Worm (Caenorhabditis elegans) whole organism, young adult: ENCODE measurements around the gene F08G2.4.

Source experiments
- C06A6.2 ChIP-seq: fragments of 200-800 bp; sonication (Bioruptor generic); conservative IDR thresholded peaks from 2 replicates; pipeline ENCODE4 v1.3.6; 2022; ENCODE audit warnings: missing genetic modification characterization, missing compliant biosample characterization
- C17E4.6 ChIP-seq: fragments of 200-800 bp; sonication (Bioruptor generic); IDR thresholded peaks from 2 replicates; pipeline ENCODE4 v1.3.6; 2022; ENCODE audit warnings: missing genetic modification reagents, missing genetic modification characterization, missing compliant biosample characterization
- F10E7.11 ChIP-seq: sonication (generic microtip); optimal IDR thresholded peaks from 2 replicates; lab custom pipeline; 2017; ENCODE audit warnings: mild to moderate bottlenecking, missing genetic modification characterization, moderate library complexity, missing compliant biosample characterization
- F39B2.1 ChIP-seq: fragments of 200-800 bp; sonication (Bioruptor generic); IDR thresholded peaks from 2 replicates; pipeline ENCODE4 v1.3.6; 2022; ENCODE audit warnings: missing genetic modification reagents, missing genetic modification characterization, missing compliant biosample characterization
- Y53F4B.3 ChIP-seq: fragments of 200-800 bp; sonication (Bioruptor generic); IDR thresholded peaks from 2 replicates; pipeline ENCODE4 v1.3.6; 2022; ENCODE audit warnings: missing genetic modification reagents, missing genetic modification characterization, missing compliant biosample characterization
- Y56A3A.18 ChIP-seq: fragments of 200-800 bp; sonication (Bioruptor generic); IDR thresholded peaks from 2 replicates; pipeline ENCODE4 v1.3.6; 2022; ENCODE audit warnings: missing genetic modification reagents, missing genetic modification characterization, missing compliant biosample characterization
- ama-1 ChIP-seq, 3 experiments: fragments of 150-350 bp in 1 of 3; sonication (generic microtip) in 2 of 3; optimal IDR thresholded peaks; 2 replicates each; lab custom pipeline; 2014 to 2018; ENCODE audit warnings: missing biosample characterization in 2 of 3, missing genetic modification characterization in 2 of 3, missing genetic modification reagents in 2 of 3
- aptf-2 ChIP-seq: fragments of 200-800 bp; sonication (Bioruptor generic); conservative IDR thresholded peaks from 2 replicates; pipeline ENCODE4 v1.3.6; 2022; ENCODE audit warnings: missing genetic modification reagents, missing genetic modification characterization, missing compliant biosample characterization
- atf-7 ChIP-seq: sonication (generic microtip); optimal IDR thresholded peaks from 2 replicates; lab custom pipeline; 2017; ENCODE audit warnings: mild to moderate bottlenecking, missing genetic modification characterization, missing compliant biosample characterization
- athp-1 ChIP-seq: sonication (generic microtip); optimal IDR thresholded peaks from 2 replicates; lab custom pipeline; 2017; ENCODE audit warnings: mild to moderate bottlenecking, missing genetic modification characterization, missing compliant biosample characterization
- attf-5 ChIP-seq: fragments of 200-800 bp; sonication (Bioruptor generic); optimal IDR thresholded peaks from 2 replicates; lab custom pipeline; 2018; ENCODE audit warnings: mild to moderate bottlenecking, missing genetic modification characterization, missing compliant biosample characterization
- bed-1 ChIP-seq: fragments of 200-800 bp; sonication (Bioruptor generic); IDR thresholded peaks from 2 replicates; pipeline ENCODE4 v1.3.6; 2022; ENCODE audit warnings: missing genetic modification reagents, missing genetic modification characterization, missing compliant biosample characterization
- bed-2 ChIP-seq: fragments of 200-800 bp; sonication (Bioruptor generic); IDR thresholded peaks from 2 replicates; pipeline ENCODE4 v1.3.6; 2022; ENCODE audit warnings: missing genetic modification reagents, missing genetic modification characterization, missing compliant biosample characterization
- ceh-40 ChIP-seq: fragments of 200-800 bp; sonication (Bioruptor generic); IDR thresholded peaks from 2 replicates; pipeline ENCODE4 v1.3.6; 2022; ENCODE audit warnings: missing genetic modification characterization, missing compliant biosample characterization
- ceh-58 ChIP-seq: fragments of 200-800 bp; sonication (Bioruptor generic); IDR thresholded peaks from 2 replicates; pipeline ENCODE4 v1.3.6; 2022; ENCODE audit warnings: missing genetic modification characterization, missing compliant biosample characterization
- chd-7 ChIP-seq: sonication (generic microtip); optimal IDR thresholded peaks from 2 replicates; lab custom pipeline; 2016; ENCODE audit warnings: mild to moderate bottlenecking, missing genetic modification characterization, moderate library complexity, missing compliant biosample characterization
- egrh-3 ChIP-seq: fragments of 200-800 bp; sonication (Bioruptor generic); IDR thresholded peaks from 2 replicates; pipeline ENCODE4 v1.3.6; 2022; ENCODE audit warnings: missing genetic modification reagents, missing genetic modification characterization, missing compliant biosample characterization
- ets-4 ChIP-seq: fragments of 200-800 bp; sonication (Bioruptor generic); optimal IDR thresholded peaks from 2 replicates; lab custom pipeline; 2018; ENCODE audit warnings: mild to moderate bottlenecking, missing genetic modification characterization, missing compliant biosample characterization
- hrde-1 ChIP-seq: sonication (generic microtip); optimal IDR thresholded peaks from 2 replicates; lab custom pipeline; 2016; ENCODE audit warnings: missing genetic modification characterization, mild to moderate bottlenecking, missing compliant biosample characterization, moderate library complexity, missing genotype, missing genetic modification reagents, borderline replicate concordance
- lag-1 ChIP-seq: fragments of 200-800 bp; sonication (Bioruptor generic); IDR thresholded peaks from 2 replicates; pipeline ENCODE4 v1.3.6; 2022; ENCODE audit warnings: missing genetic modification reagents, missing genetic modification characterization, missing compliant biosample characterization
- lin-54 ChIP-seq: fragments of 200-800 bp; sonication (Bioruptor generic); optimal IDR thresholded peaks from 2 replicates; lab custom pipeline; 2018; ENCODE audit warnings: mild to moderate bottlenecking, missing genetic modification characterization, missing compliant biosample characterization
- lsl-1 ChIP-seq: fragments of 200-800 bp; sonication (Bioruptor generic); optimal IDR thresholded peaks from 2 replicates; lab custom pipeline; 2018; ENCODE audit warnings: mild to moderate bottlenecking, missing genetic modification characterization, moderate library complexity, missing compliant biosample characterization
- madf-3 ChIP-seq: fragments of 200-800 bp; sonication (Bioruptor generic); IDR thresholded peaks from 2 replicates; pipeline ENCODE4 v1.3.6; 2022; ENCODE audit warnings: missing genetic modification reagents, missing genetic modification characterization, missing compliant biosample characterization
- madf-8 ChIP-seq: fragments of 200-800 bp; sonication (Bioruptor generic); conservative IDR thresholded peaks from 2 replicates; pipeline ENCODE4 v1.3.6; 2022; ENCODE audit warnings: missing genetic modification reagents, missing genetic modification characterization, missing compliant biosample characterization
- mcd-1 ChIP-seq: fragments of 200-800 bp; sonication (Bioruptor generic); IDR thresholded peaks from 2 replicates; pipeline ENCODE4 v1.3.6; 2022; ENCODE audit warnings: missing genetic modification reagents, missing genetic modification characterization, missing compliant biosample characterization
- mes-4 ChIP-seq: sonication (generic microtip); optimal IDR thresholded peaks from 2 replicates; lab custom pipeline; 2016; ENCODE audit warnings: missing genotype, missing genetic modification characterization, missing compliant biosample characterization
- mxl-1 ChIP-seq: sonication (generic microtip); optimal IDR thresholded peaks from 2 replicates; lab custom pipeline; 2016; ENCODE audit warnings: missing genetic modification characterization, missing compliant biosample characterization
- nfya-1 ChIP-seq: sonication (generic microtip); optimal IDR thresholded peaks from 2 replicates; lab custom pipeline; 2017; ENCODE audit warnings: antibody characterized with exemption, missing compliant biosample characterization, missing genetic modification characterization, borderline replicate concordance; ENCODE audit not compliant: insufficient read depth
- nhr-80 ChIP-seq: sonication (generic microtip); optimal IDR thresholded peaks from 2 replicates; lab custom pipeline; 2016; ENCODE audit warnings: missing genetic modification characterization, missing compliant biosample characterization
- pbrm-1 ChIP-seq: fragments of 200-800 bp; sonication (Bioruptor generic); IDR thresholded peaks from 2 replicates; pipeline ENCODE4 v1.3.6; 2022; ENCODE audit warnings: missing genetic modification reagents, missing genetic modification characterization, missing compliant biosample characterization
- rec-8 ChIP-seq, 2 experiments: sonication (generic microtip); optimal IDR thresholded peaks; 2 replicates each; lab custom pipeline; 2016; ENCODE audit warnings: mild to moderate bottlenecking in 2 of 2, missing genetic modification characterization in 2 of 2, missing genetic modification reagents in 2 of 2, missing genotype in 2 of 2, missing biosample characterization in 1 of 2, missing compliant biosample characterization in 1 of 2, moderate library complexity in 1 of 2
- sdz-38 ChIP-seq: sonication (generic microtip); optimal IDR thresholded peaks from 2 replicates; lab custom pipeline; 2016; ENCODE audit warnings: missing genotype, missing genetic modification characterization, missing compliant biosample characterization
- snpc-1.1 ChIP-seq: sonication (generic microtip); optimal IDR thresholded peaks from 2 replicates; lab custom pipeline; 2017; ENCODE audit warnings: missing genetic modification characterization, mild to moderate bottlenecking, missing compliant biosample characterization, antibody characterized with exemption, moderate library complexity, missing genotype, missing genetic modification reagents; ENCODE audit not compliant: insufficient read depth
- snpc-1.3 ChIP-seq: sonication (generic microtip); optimal IDR thresholded peaks from 2 replicates; lab custom pipeline; 2017; ENCODE audit warnings: missing genetic modification characterization, mild to moderate bottlenecking, missing compliant biosample characterization, antibody characterized with exemption, moderate library complexity, missing genotype, missing genetic modification reagents; ENCODE audit not compliant: insufficient read depth
- snpc-3.4 ChIP-seq: sonication (generic microtip); optimal IDR thresholded peaks from 2 replicates; lab custom pipeline; 2017; ENCODE audit warnings: missing genetic modification characterization, mild to moderate bottlenecking, missing compliant biosample characterization, antibody characterized with exemption, moderate library complexity, missing genotype, missing genetic modification reagents
- snpc-4 ChIP-seq, 5 experiments: fragments of 150-350 bp in 1 of 5; sonication (generic microtip) in 4 of 5; optimal IDR thresholded peaks; 2 replicates each; lab custom pipeline; 2014 to 2018; ENCODE audit warnings: missing genetic modification characterization in 5 of 5, missing biosample characterization in 3 of 5, antibody characterized with exemption in 2 of 5, mild to moderate bottlenecking in 2 of 5, missing compliant biosample characterization in 2 of 5, missing genotype in 2 of 5, moderate library complexity in 2 of 5, missing genetic modification reagents in 1 of 5
- tbx-9 ChIP-seq: sonication (generic microtip); optimal IDR thresholded peaks from 2 replicates; lab custom pipeline; 2016; ENCODE audit warnings: borderline replicate concordance, missing genetic modification characterization, inconsistent platforms, missing compliant biosample characterization
- tlf-1 ChIP-seq: fragments of 200-800 bp; sonication (Bioruptor generic); optimal IDR thresholded peaks from 2 replicates; lab custom pipeline; 2018; ENCODE audit warnings: mild to moderate bottlenecking, missing genetic modification characterization, missing compliant biosample characterization
- unc-62 ChIP-seq: fragments of 150-350 bp; optimal IDR thresholded peaks from 2 replicates; lab custom pipeline; 2014; ENCODE audit warnings: missing biosample characterization, missing genetic modification reagents, missing genetic modification characterization
- zfh-2 ChIP-seq: fragments of 200-800 bp; sonication (Bioruptor generic); conservative IDR thresholded peaks from 2 replicates; pipeline ENCODE4 v1.3.6; 2022; ENCODE audit warnings: missing genetic modification reagents, missing genetic modification characterization, missing compliant biosample characterization
- zim-3 ChIP-seq: sonication (generic microtip); optimal IDR thresholded peaks from 2 replicates; lab custom pipeline; 2017; ENCODE audit warnings: mild to moderate bottlenecking, missing genetic modification characterization, moderate library complexity, missing compliant biosample characterization
- ztf-22 ChIP-seq: fragments of 200-800 bp; sonication (Bioruptor generic); optimal IDR thresholded peaks from 2 replicates; lab custom pipeline; 2018; ENCODE audit warnings: mild to moderate bottlenecking, missing genetic modification characterization, moderate library complexity, missing compliant biosample characterization
- ztf-28 ChIP-seq: fragments of 200-800 bp; sonication (Bioruptor generic); IDR thresholded peaks from 2 replicates; pipeline ENCODE4 v1.3.6; 2022; ENCODE audit warnings: missing genetic modification reagents, missing genetic modification characterization, missing compliant biosample characterization

The F08G2.4 gene

ce11 chrII:13862453-13862852 is 32.1 kb downstream of the F08G2.4 start:
- no peak for TF ChIP-seq C17E4.6 (GFP tag; lab: Robert Waterston, UW)
- TF ChIP-seq nhr-80: peak; percentile 64
- TF ChIP-seq, all 124 proteins: peak for 1

- TF ChIP-seq C06A6.2 (GFP tag; lab: Robert Waterston, UW) (no peak), Y56A3A.18 (GFP tag; lab: Robert Waterston, UW) (peak; percentile 20; the same call in 1 of the 2 replicates), ceh-40 (GFP tag; lab: Robert Waterston, UW) (no peak), ztf-28 (peak; percentile 76), egrh-3 (GFP tag; lab: Robert Waterston, UW) (0 out of 2 replicates have a peak, but pooled peaks have one; percentile 6), madf-3 (GFP tag; lab: Robert Waterston, UW) (no peak; the same call in 1 of the 2 replicates), tlf-1 (GFP tag; lab: Kevin White, UChicago) (peak; percentile 83), lin-54 (GFP tag; lab: Kevin White, UChicago) (peak; percentile 85), sdz-38 (no peak), tbx-9 (tag; lab: Kevin White, UChicago) (no peak), unc-62 (no peak), mes-4 (no peak), atf-7 (tag; lab: Kevin White, UChicago) (peak; percentile 25), hrde-1 (tag; lab: Kevin White, UChicago) (no peak), ceh-58 (GFP tag; lab: Robert Waterston, UW) (no peak), mxl-1 (tag; lab: Kevin White, UChicago) (no peak), zim-3 (tag; lab: Kevin White, UChicago) (no peak), C17E4.6 (GFP tag; lab: Robert Waterston, UW) (peak; percentile 81), rec-8 (tag; optimal IDR thresholded peaks at IDR 0.05; lab: Kevin White, UChicago) (no peak), nfya-1 (no peak), aptf-2 (GFP tag; lab: Robert Waterston, UW) (0 out of 2 replicates have a peak, but pooled peaks have one; percentile 23), F39B2.1 (GFP tag; lab: Robert Waterston, UW) (no peak), F10E7.11 (tag; lab: Kevin White, UChicago) (no peak), zfh-2 (GFP tag; lab: Robert Waterston, UW) (no peak), lsl-1 (GFP tag; lab: Kevin White, UChicago) (peak; percentile 99), snpc-1.1 (tag; lab: Kevin White, UChicago) (peak; percentile 78), ets-4 (GFP tag; lab: Kevin White, UChicago) (no peak), bed-2 (GFP tag; lab: Robert Waterston, UW) (no peak), attf-5 (peak; percentile 63), snpc-3.4 (peak; percentile 89), ztf-22 (GFP tag; lab: Kevin White, UChicago) (no peak), lag-1 (GFP tag; lab: Robert Waterston, UW) (no peak), athp-1 (tag; lab: Kevin White, UChicago) (peak; percentile 84), madf-8 (GFP tag; lab: Robert Waterston, UW) (peak; percentile 80), chd-7 (no peak), pbrm-1 (GFP tag; lab: Robert Waterston, UW) (peak; percentile 84), ama-1 (optimal IDR thresholded peaks at IDR 0.05; lab: Kevin White, UChicago) (no peak), ama-1 (GFP tag; optimal IDR thresholded peaks at IDR 0.05; lab: Kevin White, UChicago) (no peak), snpc-1.3 (tag; lab: Kevin White, UChicago) (peak; percentile 85), mcd-1 (GFP tag; lab: Robert Waterston, UW) (peak; percentile 82), bed-1 (GFP tag; lab: Robert Waterston, UW) (no peak), Y53F4B.3 (GFP tag; lab: Robert Waterston, UW) (no peak), snpc-4 (GFP tag; optimal IDR thresholded peaks at IDR 0.05; lab: Kevin White, UChicago) (peak; percentile 63), snpc-4 (tag; optimal IDR thresholded peaks at IDR 0.05; lab: Kevin White, UChicago) (peak; percentile 39 to 84 (median 78))
Measured at ce11 chrII:13872191-13872889, 41.9 kb downstream of the F08G2.4 start, which contains the start of the genes cup-14 and ndub-8. cup-14 (minus strand) TSS chrII:13872241. ndub-8 (plus strand) TSS chrII:13872869.
